Fruit fly (Drosophila melanogaster): ENCODE data around the gene Wdr82.

The Wdr82 gene

dm6 chr2L:8399863-8400598, 25.8 kb downstream of the Wdr82 start, which contains the start of gene CG31898:
Gene CG31898, plus strand, starts transcription at chr2L:8400421.
- no peak for TF ChIP-seq CkIIα-i1 (GFP tag; IDR thresholded peaks at IDR 0.05)
- TF ChIP-seq CG11695 (GFP tag; IDR thresholded peaks at IDR 0.05), result no peak
- TF ChIP-seq CG12391 (tag; optimal IDR thresholded peaks at IDR 0.05), result no peak
- no peak for TF ChIP-seq dan (GFP tag; IDR thresholded peaks at IDR 0.05)
- TF ChIP-seq jumu (GFP tag; optimal IDR thresholded peaks at IDR 0.05), result no peak
- peak; percentile 41; the same call in 1 of the 2 replicates for TF ChIP-seq Scr (GFP tag; IDR thresholded peaks at IDR 0.05; ENCODE audit: partially characterized antibody)
- TF ChIP-seq CG3407 (GFP tag; optimal IDR thresholded peaks at IDR 0.05), result no peak
- no peak for TF ChIP-seq CG3281 (GFP tag; optimal IDR thresholded peaks at IDR 0.05)
- TF ChIP-seq pfk (GFP tag; optimal IDR thresholded peaks at IDR 0.05), result no peak
- TF ChIP-seq CG11456 (GFP tag; IDR thresholded peaks at IDR 0.05), result no peak
- peak; percentile 16 for TF ChIP-seq CG15514 (GFP tag; optimal IDR thresholded peaks at IDR 0.05)
- no peak for TF ChIP-seq CG4424 (GFP tag; optimal IDR thresholded peaks at IDR 0.05)
- TF ChIP-seq unc-4 (GFP tag; IDR thresholded peaks at IDR 0.05; ENCODE audit: partially characterized antibody), result 0 out of 2 replicates have a peak, but pooled peaks have one; percentile 26
- TF ChIP-seq CG8924 (tag; optimal IDR thresholded peaks at IDR 0.05), result no peak
- TF ChIP-seq HLH4C (GFP tag; IDR thresholded peaks at IDR 0.05; ENCODE audit: partially characterized antibody), result peak; percentile 45; the same call in 1 of the 3 replicates
- TF ChIP-seq CG34422 (GFP tag; IDR thresholded peaks at IDR 0.05), result no peak
- no peak for TF ChIP-seq Ada2b (GFP tag; IDR thresholded peaks at IDR 0.05)
- TF ChIP-seq CG7372 (GFP tag; IDR thresholded peaks at IDR 0.05), result no peak
- TF ChIP-seq CG13287 (GFP tag; IDR thresholded peaks at IDR 0.05; ENCODE audit: partially characterized antibody), result peak; percentile 31; the same call in 1 of the 2 replicates
- TF ChIP-seq wek (GFP tag; optimal IDR thresholded peaks at IDR 0.05), result no peak
- no peak for TF ChIP-seq CG15601 (tag; optimal IDR thresholded peaks at IDR 0.05)
- peak; percentile 23 for TF ChIP-seq CG10267 (tag; optimal IDR thresholded peaks at IDR 0.05)
- TF ChIP-seq CG3995 (GFP tag; optimal IDR thresholded peaks at IDR 0.05), result no peak
- no peak for TF ChIP-seq HmgD (GFP tag; optimal IDR thresholded peaks at IDR 0.05)
- TF ChIP-seq ewg (GFP tag; optimal IDR thresholded peaks at IDR 0.05), result no peak
- TF ChIP-seq en (GFP tag; optimal IDR thresholded peaks at IDR 0.05), result no peak
- peak; percentile 34 for TF ChIP-seq BEAF-32 (GFP tag; optimal IDR thresholded peaks at IDR 0.05)
- 0 out of 3 replicates have a peak, but pooled peaks have one; percentile 10 for TF ChIP-seq CG17361 (GFP tag; IDR thresholded peaks at IDR 0.05)
- TF ChIP-seq pzg (GFP tag; optimal IDR thresholded peaks at IDR 0.05), result peak; percentile 43
- no peak for TF ChIP-seq her (GFP tag; optimal IDR thresholded peaks at IDR 0.05)
- no peak for TF ChIP-seq CG1792 (GFP tag; optimal IDR thresholded peaks at IDR 0.05)
- no peak for TF ChIP-seq oc (tag; optimal IDR thresholded peaks at IDR 0.05)
- peak; percentile 34 for TF ChIP-seq exex (tag; optimal IDR thresholded peaks at IDR 0.05)
- no peak for TF ChIP-seq ERR (GFP tag; optimal IDR thresholded peaks at IDR 0.05)
- TF ChIP-seq maf-S (GFP tag; optimal IDR thresholded peaks at IDR 0.05), result no peak
- TF ChIP-seq CG30431 (GFP tag; optimal IDR thresholded peaks at IDR 0.05), result no peak
- peak; percentile 94 for TF ChIP-seq Dp (GFP tag; optimal IDR thresholded peaks at IDR 0.05)
- no peak for TF ChIP-seq cato (GFP tag; optimal IDR thresholded peaks at IDR 0.05; ENCODE audit: borderline replicate concordance)
- TF ChIP-seq sens (GFP tag), result no peak
- no peak for TF ChIP-seq CG4730 (GFP tag; IDR thresholded peaks at IDR 0.05)
- TF ChIP-seq Oli (tag; optimal IDR thresholded peaks at IDR 0.05), result no peak
- peak; percentile 78 for TF ChIP-seq Dref (GFP tag; IDR thresholded peaks at IDR 0.05)
- TF ChIP-seq trem (tag; optimal IDR thresholded peaks at IDR 0.05), result peak; percentile 21
- peak; percentile 94 for TF ChIP-seq E2f2 (GFP tag; IDR thresholded peaks at IDR 0.05)
- TF ChIP-seq CG12659 (GFP tag; optimal IDR thresholded peaks at IDR 0.05), result peak; percentile 1
- TF ChIP-seq CG2116 (GFP tag; optimal IDR thresholded peaks at IDR 0.05), result peak; percentile 76
- no peak for TF ChIP-seq tin (GFP tag; optimal IDR thresholded peaks at IDR 0.05)
- TF ChIP-seq CG14710 (tag; optimal IDR thresholded peaks at IDR 0.05), result peak; percentile 99
- no peak for TF ChIP-seq CG17912 (GFP tag; optimal IDR thresholded peaks at IDR 0.05)

All from whole organism, embryonic.